Worm (Caenorhabditis elegans) whole organism, L1 larva: Measurements from ENCODE around the gene osm-10.

Experiments
- ama-1 ChIP-seq: fragments of 150-350 bp; optimal IDR thresholded peaks from 2 replicates; lab custom pipeline; 2014
- pag-3 ChIP-seq: sonication (generic microtip); optimal IDR thresholded peaks from 2 replicates; lab custom pipeline; 2017; ENCODE audit warnings: missing genetic modification characterization, mild to moderate bottlenecking, missing compliant biosample characterization, antibody characterized with exemption, borderline replicate concordance; ENCODE audit not compliant: insufficient read depth
- unc-98 ChIP-seq: fragments of 200-800 bp; sonication (Bioruptor generic); IDR thresholded peaks from 2 replicates; pipeline ENCODE4 v1.3.6; 2022; ENCODE audit warnings: missing genetic modification characterization, missing compliant biosample characterization

- no peak for TF ChIP-seq pag-3 (tag; lab: Kevin White, UChicago)
- TF ChIP-seq ama-1 (lab: Kevin White, UChicago): no peak
- no peak for TF ChIP-seq unc-98
Measured at ce11 chrIII:7216226-7216625, 26.9 kb upstream of the osm-10 start, which contains the start of gene R151.1.
